Fruit fly (Drosophila melanogaster): Measurements from ENCODE around the gene CG15764.

The CG15764 gene

dm6 chrX:5819972-5820371, 48.9 kb upstream of the CG15764 start (continued):
- TF ChIP-seq Hr39 (GFP tag; optimal IDR thresholded peaks at IDR 0.05) (no peak), CG8632 (GFP tag; optimal IDR thresholded peaks at IDR 0.05) (no peak), topi (GFP tag; optimal IDR thresholded peaks at IDR 0.05) (peak; percentile 4), Sox14 (GFP tag; optimal IDR thresholded peaks at IDR 0.05) (no peak), CG8119 (GFP tag; IDR thresholded peaks at IDR 0.05) (no peak), vri (GFP tag; optimal IDR thresholded peaks at IDR 0.05) (no peak), pdm3 (GFP tag; optimal IDR thresholded peaks at IDR 0.05) (no peak), net (GFP tag; optimal IDR thresholded peaks at IDR 0.05) (no peak), Met (GFP tag; optimal IDR thresholded peaks at IDR 0.05) (peak; percentile 27), esn (GFP tag; optimal IDR thresholded peaks at IDR 0.05) (no peak), svp (GFP tag) (peak; percentile 62)

DNA sequence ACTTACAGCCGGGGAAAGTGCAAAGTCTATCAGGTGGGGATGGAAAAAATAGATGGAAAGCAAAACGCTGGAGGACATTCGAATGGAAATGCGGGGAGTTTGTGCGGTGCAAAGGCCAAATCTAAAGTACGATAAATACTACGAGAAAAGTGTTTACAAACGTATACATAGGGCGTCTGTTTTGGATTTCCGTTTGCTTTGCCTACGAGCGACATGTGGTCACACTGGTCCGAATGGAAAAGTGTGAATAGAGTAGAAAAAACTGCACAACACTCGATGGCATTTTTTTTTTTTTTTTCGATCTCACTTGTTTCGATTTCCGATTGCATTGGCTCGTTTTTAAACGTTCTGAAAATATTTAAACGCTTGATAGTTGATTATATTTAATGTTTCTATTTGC, 29.2 kb upstream of the CG15764 start:
- TF ChIP-seq eg (GFP tag; IDR thresholded peaks at IDR 0.05) (no peak), Lpt (GFP tag; optimal IDR thresholded peaks at IDR 0.05) (no peak), CG8119 (GFP tag; IDR thresholded peaks at IDR 0.05) (no peak), salr (GFP tag; optimal IDR thresholded peaks at IDR 0.05) (no peak), OdsH (GFP tag; optimal IDR thresholded peaks at IDR 0.05) (no peak), CG11762 (GFP tag; optimal IDR thresholded peaks at IDR 0.05; ENCODE audit: insufficient read depth) (no peak), CG4318 (GFP tag; optimal IDR thresholded peaks at IDR 0.05) (no peak), CG11902 (GFP tag; optimal IDR thresholded peaks at IDR 0.05) (no peak), esn (GFP tag; optimal IDR thresholded peaks at IDR 0.05) (no peak)

DNA sequence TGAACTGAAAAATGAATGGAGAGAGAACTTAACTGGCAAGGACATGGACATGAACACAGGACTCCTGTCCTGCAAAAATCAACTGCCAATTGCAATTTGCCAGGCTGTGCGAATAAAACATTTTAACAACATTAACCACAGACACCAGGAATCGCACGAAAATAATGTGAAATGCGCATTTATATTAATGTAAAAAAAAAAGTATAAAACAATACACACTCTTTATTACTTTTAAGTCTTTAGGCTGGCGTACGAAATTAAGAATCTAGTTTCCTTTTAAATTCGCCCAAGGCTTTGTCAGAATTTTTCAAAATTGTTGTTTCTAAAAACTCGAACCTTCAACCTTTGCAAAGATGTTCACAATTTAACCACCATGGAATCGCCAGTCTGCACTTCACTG, 23.9 kb upstream of the CG15764 start, which contains the start of gene CG12729:
Gene CG12729 (plus strand): TSS at position 301 of the 400 bp plus-strand sequence.
- TF ChIP-seq topi (GFP tag; optimal IDR thresholded peaks at IDR 0.05) (no peak), CG3919 (GFP tag; optimal IDR thresholded peaks at IDR 0.05) (no peak), ss (GFP tag; optimal IDR thresholded peaks at IDR 0.05) (no peak), Sox15 (GFP tag; optimal IDR thresholded peaks at IDR 0.05) (no peak), CG10631 (GFP tag; optimal IDR thresholded peaks at IDR 0.05) (no peak), Gug (GFP tag; IDR thresholded peaks at IDR 0.05) (no peak), Ets96B (tag; optimal IDR thresholded peaks at IDR 0.05) (no peak), CG11762 (GFP tag; optimal IDR thresholded peaks at IDR 0.05; ENCODE audit: insufficient read depth) (no peak), salr (GFP tag; optimal IDR thresholded peaks at IDR 0.05) (no peak), CG8119 (GFP tag; IDR thresholded peaks at IDR 0.05) (no peak), CG6854 (GFP tag; optimal IDR thresholded peaks at IDR 0.05) (no peak), lz (GFP tag; optimal IDR thresholded peaks at IDR 0.05) (no peak)

DNA sequence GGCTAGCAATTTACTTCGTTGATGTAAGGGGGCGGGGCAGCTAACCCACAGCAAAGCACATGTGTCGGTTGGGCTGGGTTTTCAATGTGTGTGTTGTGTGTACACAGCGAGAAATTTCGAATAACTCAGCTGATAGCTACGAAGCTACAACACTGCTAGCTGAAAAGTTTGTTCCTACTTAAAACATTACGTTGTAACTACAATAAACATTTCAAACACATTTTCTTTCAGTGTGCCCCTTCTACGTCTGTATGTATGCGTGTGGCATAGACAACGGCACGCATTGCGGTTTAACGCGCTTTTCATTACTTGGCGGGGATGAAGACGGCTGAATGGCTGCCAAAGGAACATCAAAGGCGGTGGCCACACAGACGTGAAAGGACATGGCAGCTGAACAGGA, 21.4 kb upstream of the CG15764 start:
- no peak for TF ChIP-seq svp (GFP tag)
- TF ChIP-seq Eip78C (GFP tag), result peak; percentile 9
- no peak for TF ChIP-seq CG15336 (GFP tag; IDR thresholded peaks at IDR 0.05)
- no peak for TF ChIP-seq CG7368 (GFP tag; optimal IDR thresholded peaks at IDR 0.05)
- no peak for TF ChIP-seq Hr39 (GFP tag; optimal IDR thresholded peaks at IDR 0.05)
- TF ChIP-seq eg (GFP tag; IDR thresholded peaks at IDR 0.05), result 0 out of 3 replicates have a peak, but pooled peaks have one; percentile 12

DNA sequence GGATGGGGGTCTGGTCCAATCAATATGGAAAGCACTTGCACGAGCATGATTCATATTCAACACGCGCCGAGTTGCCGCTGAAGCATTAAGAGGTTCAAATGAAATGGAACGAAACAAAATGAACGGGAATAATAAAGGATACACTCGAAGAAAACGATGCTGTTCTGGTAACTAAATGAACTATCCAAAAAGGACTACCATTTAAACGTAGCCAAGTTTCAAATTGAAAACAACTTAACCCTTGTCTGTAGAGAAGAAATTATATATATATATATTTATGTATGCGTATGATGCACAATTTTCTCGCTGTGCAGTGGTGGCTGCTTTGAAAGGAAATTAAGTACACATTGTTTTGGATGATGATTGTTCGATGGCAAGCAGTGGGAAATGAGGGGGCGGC, 16.2 kb upstream of the CG15764 start:
- TF ChIP-seq Smox (GFP tag; optimal IDR thresholded peaks at IDR 0.05) (no peak), dac (GFP tag; optimal IDR thresholded peaks at IDR 0.05) (no peak), OdsH (GFP tag; optimal IDR thresholded peaks at IDR 0.05) (no peak), Sox102F (GFP tag; optimal IDR thresholded peaks at IDR 0.05) (no peak), CG6854 (GFP tag; optimal IDR thresholded peaks at IDR 0.05) (no peak), Lpt (GFP tag; optimal IDR thresholded peaks at IDR 0.05) (no peak), Blimp-1 (GFP tag; optimal IDR thresholded peaks at IDR 0.05) (no peak), Sox15 (GFP tag; optimal IDR thresholded peaks at IDR 0.05) (no peak), vri (GFP tag; optimal IDR thresholded peaks at IDR 0.05) (no peak), CG8119 (GFP tag; IDR thresholded peaks at IDR 0.05) (no peak), CG4318 (GFP tag; optimal IDR thresholded peaks at IDR 0.05) (no peak), dsx (GFP tag; optimal IDR thresholded peaks at IDR 0.05; ENCODE audit: poor library complexity, severe bottlenecking) (no peak), Met (GFP tag; optimal IDR thresholded peaks at IDR 0.05) (no peak), topi (GFP tag; optimal IDR thresholded peaks at IDR 0.05) (no peak), net (GFP tag; optimal IDR thresholded peaks at IDR 0.05) (no peak), Ets96B (tag; optimal IDR thresholded peaks at IDR 0.05) (no peak), CG32006 (GFP tag; optimal IDR thresholded peaks at IDR 0.05) (no peak), Ets21C (GFP tag; optimal IDR thresholded peaks at IDR 0.05) (no peak), lz (GFP tag; optimal IDR thresholded peaks at IDR 0.05) (no peak), Eip75B (GFP tag; optimal IDR thresholded peaks at IDR 0.05) (no peak)

Measured in whole organism, prepupa.